Fruit fly (Drosophila melanogaster): ENCODE results near the gene Acf.

- TF ChIP-seq fd59A (GFP tag; optimal IDR thresholded peaks at IDR 0.05), result no peak
- no peak for TF ChIP-seq lz (GFP tag; optimal IDR thresholded peaks at IDR 0.05)
- no peak for TF ChIP-seq acj6 (GFP tag; optimal IDR thresholded peaks at IDR 0.05)
- TF ChIP-seq CG11762 (GFP tag; optimal IDR thresholded peaks at IDR 0.05; ENCODE audit: insufficient read depth), result no peak
- no peak for TF ChIP-seq CG16779 (tag; optimal IDR thresholded peaks at IDR 0.05)
- no peak for TF ChIP-seq esn (GFP tag; optimal IDR thresholded peaks at IDR 0.05)
Measured at dm6 chr3R:31824200-31824599, 30.4 kb downstream of the Acf start.
